Worm (Caenorhabditis elegans) whole organism, late embryonic: ENCODE data around the gene arrd-26.
A peak's percentile ranks its signal among the peaks of the same experiment; 100 is the strongest.

Experiments used
- C08G9.2 ChIP-seq: sonication (generic microtip); optimal IDR thresholded peaks from 2 replicates; lab custom pipeline; 2016; ENCODE audit warnings: mild to moderate bottlenecking, missing genetic modification characterization, moderate library complexity, missing compliant biosample characterization
- F13H6.1 ChIP-seq: sonication (generic microtip); optimal IDR thresholded peaks from 2 replicates; lab custom pipeline; 2016; ENCODE audit warnings: missing genetic modification characterization, missing compliant biosample characterization
- K02D7.2 ChIP-seq: sonication (generic microtip); optimal IDR thresholded peaks from 2 replicates; lab custom pipeline; 2017; ENCODE audit warnings: mild to moderate bottlenecking, missing genetic modification characterization, missing compliant biosample characterization
- K09A11.1 ChIP-seq: sonication (generic microtip); optimal IDR thresholded peaks from 2 replicates; lab custom pipeline; 2017; ENCODE audit warnings: antibody characterized with exemption, mild to moderate bottlenecking, missing genetic modification characterization, missing compliant biosample characterization; ENCODE audit not compliant: insufficient read depth
- T23F11.4 ChIP-seq: fragments of 200-800 bp; sonication (Bioruptor generic); optimal IDR thresholded peaks from 2 replicates; lab custom pipeline; 2018; ENCODE audit warnings: mild to moderate bottlenecking, missing genetic modification characterization, missing compliant biosample characterization
- Y22D7AL.16 ChIP-seq: sonication (generic microtip); optimal IDR thresholded peaks from 2 replicates; lab custom pipeline; 2016; ENCODE audit warnings: missing genetic modification characterization, missing compliant biosample characterization
- ahr-1 ChIP-seq: sonication (generic microtip); optimal IDR thresholded peaks from 2 replicates; lab custom pipeline; 2016; ENCODE audit warnings: missing genetic modification characterization, missing compliant biosample characterization
- ama-1 ChIP-seq: fragments of 150-350 bp; optimal IDR thresholded peaks from 2 replicates; lab custom pipeline; 2014
- ceh-18 ChIP-seq: sonication (generic microtip); optimal IDR thresholded peaks from 2 replicates; lab custom pipeline; 2016; ENCODE audit warnings: missing genetic modification characterization, missing compliant biosample characterization
- ceh-19 ChIP-seq: fragments of 200-800 bp; sonication (Bioruptor generic); optimal IDR thresholded peaks from 2 replicates; lab custom pipeline; 2018; ENCODE audit warnings: mild to moderate bottlenecking, missing genetic modification characterization, missing compliant biosample characterization
- ceh-2 ChIP-seq: sonication (generic microtip); optimal IDR thresholded peaks from 2 replicates; lab custom pipeline; 2016; ENCODE audit warnings: missing genotype, missing genetic modification characterization, missing compliant biosample characterization
- ceh-22 ChIP-seq: sonication (generic microtip); optimal IDR thresholded peaks from 2 replicates; lab custom pipeline; 2017; ENCODE audit warnings: missing biosample characterization, missing genetic modification characterization
- ceh-24 ChIP-seq: sonication (generic microtip); optimal IDR thresholded peaks from 2 replicates; lab custom pipeline; 2016; ENCODE audit warnings: mild to moderate bottlenecking, missing genetic modification characterization, missing compliant biosample characterization
- ceh-48 ChIP-seq: sonication (generic microtip); optimal IDR thresholded peaks from 2 replicates; lab custom pipeline; 2016; ENCODE audit warnings: missing genetic modification characterization, inconsistent platforms, missing compliant biosample characterization
- ceh-9 ChIP-seq: sonication (generic microtip); optimal IDR thresholded peaks from 2 replicates; lab custom pipeline; 2016; ENCODE audit warnings: mild to moderate bottlenecking, missing genetic modification characterization, inconsistent platforms, missing compliant biosample characterization
- che-1 ChIP-seq: sonication (generic microtip); optimal IDR thresholded peaks from 2 replicates; lab custom pipeline; 2016; ENCODE audit warnings: mild to moderate bottlenecking, missing genetic modification characterization, missing compliant biosample characterization
- dmd-4 ChIP-seq: sonication (generic microtip); optimal IDR thresholded peaks from 2 replicates; lab custom pipeline; 2016; ENCODE audit warnings: borderline replicate concordance, missing genetic modification characterization, missing compliant biosample characterization
- elt-4 ChIP-seq: sonication (generic microtip); optimal IDR thresholded peaks from 2 replicates; lab custom pipeline; 2016; ENCODE audit warnings: missing genetic modification characterization, missing compliant biosample characterization
- ets-4 ChIP-seq: sonication (generic microtip); optimal IDR thresholded peaks from 2 replicates; lab custom pipeline; 2016; ENCODE audit warnings: missing genetic modification characterization, missing compliant biosample characterization
- eyg-1 ChIP-seq: sonication (generic microtip); optimal IDR thresholded peaks from 2 replicates; lab custom pipeline; 2016; ENCODE audit warnings: missing genotype, missing genetic modification characterization, missing compliant biosample characterization
- fax-1 ChIP-seq: sonication (generic microtip); optimal IDR thresholded peaks from 2 replicates; lab custom pipeline; 2016; ENCODE audit warnings: missing genotype, missing genetic modification characterization, missing compliant biosample characterization
- fkh-10 ChIP-seq: fragments of 150-350 bp; optimal IDR thresholded peaks from 2 replicates; lab custom pipeline; 2014; ENCODE audit warnings: missing biosample characterization, missing genetic modification reagents, missing genetic modification characterization
- gmeb-2 ChIP-seq: sonication (generic microtip); optimal IDR thresholded peaks from 2 replicates; lab custom pipeline; 2016; ENCODE audit warnings: missing genetic modification characterization, inconsistent platforms, missing compliant biosample characterization
- hlh-13 ChIP-seq: fragments of 200-800 bp; sonication (Bioruptor generic); optimal IDR thresholded peaks from 2 replicates; lab custom pipeline; 2018; ENCODE audit warnings: mild to moderate bottlenecking, missing genetic modification characterization, missing compliant biosample characterization
- hlh-15 ChIP-seq: sonication (generic microtip); optimal IDR thresholded peaks from 2 replicates; lab custom pipeline; 2016; ENCODE audit warnings: missing genetic modification characterization, missing compliant biosample characterization
- hlh-30 ChIP-seq: sonication (generic microtip); optimal IDR thresholded peaks from 2 replicates; lab custom pipeline; 2017; ENCODE audit warnings: antibody characterized with exemption, missing genetic modification characterization, missing compliant biosample characterization; ENCODE audit not compliant: insufficient read depth
- hlh-8 ChIP-seq: sonication (generic microtip); optimal IDR thresholded peaks from 2 replicates; lab custom pipeline; 2016; ENCODE audit warnings: missing genotype, missing genetic modification characterization, missing compliant biosample characterization
- lim-6 ChIP-seq: sonication (generic microtip); optimal IDR thresholded peaks from 2 replicates; lab custom pipeline; 2016; ENCODE audit warnings: missing genetic modification characterization, missing compliant biosample characterization
- lin-11 ChIP-seq: fragments of 200-800 bp; sonication (Bioruptor generic); optimal IDR thresholded peaks from 2 replicates; lab custom pipeline; 2018; ENCODE audit warnings: mild to moderate bottlenecking, missing genetic modification characterization, missing compliant biosample characterization
- madf-2 ChIP-seq: sonication (generic microtip); optimal IDR thresholded peaks from 2 replicates; lab custom pipeline; 2017; ENCODE audit warnings: missing genetic modification characterization, missing compliant biosample characterization
- mec-3 ChIP-seq: sonication (generic microtip); optimal IDR thresholded peaks from 2 replicates; lab custom pipeline; 2016; ENCODE audit warnings: borderline replicate concordance, missing genetic modification characterization, missing compliant biosample characterization
- nfya-1 ChIP-seq: sonication (generic microtip); optimal IDR thresholded peaks from 2 replicates; lab custom pipeline; 2017; ENCODE audit warnings: missing genetic modification characterization, mild to moderate bottlenecking, missing compliant biosample characterization, antibody characterized with exemption, moderate library complexity
- nhr-11 ChIP-seq: fragments of 150-350 bp; optimal IDR thresholded peaks from 2 replicates; lab custom pipeline; 2014; ENCODE audit warnings: missing biosample characterization, missing genetic modification characterization
- npax-4 ChIP-seq: sonication (generic microtip); optimal IDR thresholded peaks from 2 replicates; lab custom pipeline; 2016; ENCODE audit warnings: missing genetic modification characterization, missing compliant biosample characterization
- odd-2 ChIP-seq: sonication (generic microtip); optimal IDR thresholded peaks from 2 replicates; lab custom pipeline; 2017; ENCODE audit warnings: antibody characterized with exemption, mild to moderate bottlenecking, missing genetic modification characterization, missing compliant biosample characterization
- pat-9 ChIP-seq: fragments of 200-800 bp; sonication (Bioruptor generic); optimal IDR thresholded peaks from 2 replicates; lab custom pipeline; 2018; ENCODE audit warnings: mild to moderate bottlenecking, missing genetic modification characterization, moderate library complexity, missing compliant biosample characterization
- pax-1 ChIP-seq: fragments of 150-350 bp; optimal IDR thresholded peaks from 2 replicates; lab custom pipeline; 2014; ENCODE audit warnings: missing biosample characterization, missing genetic modification characterization
- pha-2 ChIP-seq: sonication (generic microtip); optimal IDR thresholded peaks from 2 replicates; lab custom pipeline; 2017; ENCODE audit warnings: mild to moderate bottlenecking, missing genetic modification characterization, missing compliant biosample characterization
- pha-4 ChIP-seq: fragments of 150-350 bp; optimal IDR thresholded peaks from 2 replicates; lab custom pipeline; 2018; ENCODE audit warnings: missing biosample characterization, missing genetic modification reagents, missing genetic modification characterization
- pqm-1 ChIP-seq: sonication (generic microtip); optimal IDR thresholded peaks from 2 replicates; lab custom pipeline; 2016; ENCODE audit warnings: missing genetic modification characterization, missing compliant biosample characterization
- pros-1 ChIP-seq: fragments of 150-350 bp; optimal IDR thresholded peaks from 2 replicates; lab custom pipeline; 2014; ENCODE audit warnings: missing biosample characterization, missing genetic modification reagents, missing genetic modification characterization
- ref-2 ChIP-seq: sonication (generic microtip); optimal IDR thresholded peaks from 2 replicates; lab custom pipeline; 2016; ENCODE audit warnings: missing genetic modification characterization, missing compliant biosample characterization
- rnt-1 ChIP-seq: sonication (generic microtip); optimal IDR thresholded peaks from 2 replicates; lab custom pipeline; 2016; ENCODE audit warnings: missing genetic modification characterization, missing compliant biosample characterization
- sdc-2 ChIP-seq: sonication (generic microtip); optimal IDR thresholded peaks from 2 replicates; lab custom pipeline; 2016; ENCODE audit warnings: missing genotype, missing genetic modification characterization, missing compliant biosample characterization
- sox-2 ChIP-seq: fragments of 200-800 bp; sonication (Bioruptor generic); IDR thresholded peaks from 2 replicates; pipeline ENCODE4 v1.3.6; 2022; ENCODE audit warnings: missing genetic modification reagents, missing genetic modification characterization, missing compliant biosample characterization
- sox-4 ChIP-seq: sonication (generic microtip); optimal IDR thresholded peaks from 2 replicates; lab custom pipeline; 2017; ENCODE audit warnings: mild to moderate bottlenecking, missing genetic modification characterization, inconsistent platforms, missing compliant biosample characterization
- syd-9 ChIP-seq: sonication (generic microtip); optimal IDR thresholded peaks from 2 replicates; lab custom pipeline; 2016; ENCODE audit warnings: mild to moderate bottlenecking, missing genetic modification characterization, moderate library complexity, missing compliant biosample characterization
- tbx-7 ChIP-seq: sonication (generic microtip); optimal IDR thresholded peaks from 2 replicates; lab custom pipeline; 2016; ENCODE audit warnings: missing genotype, missing genetic modification characterization, missing compliant biosample characterization
- ttx-3 ChIP-seq: sonication (generic microtip); optimal IDR thresholded peaks from 2 replicates; lab custom pipeline; 2016; ENCODE audit warnings: missing genetic modification reagents, missing genetic modification characterization, missing compliant biosample characterization
- unc-42 ChIP-seq: sonication (generic microtip); optimal IDR thresholded peaks from 2 replicates; lab custom pipeline; 2016; ENCODE audit warnings: missing genotype, missing genetic modification characterization, missing compliant biosample characterization
- zip-5 ChIP-seq: sonication (generic microtip); optimal IDR thresholded peaks from 2 replicates; lab custom pipeline; 2016; ENCODE audit warnings: missing genetic modification characterization, missing compliant biosample characterization
- ztf-16 ChIP-seq: sonication (generic microtip); optimal IDR thresholded peaks from 2 replicates; lab custom pipeline; 2017; ENCODE audit warnings: missing genetic modification characterization, missing compliant biosample characterization

arrd-26 gene

DNA sequence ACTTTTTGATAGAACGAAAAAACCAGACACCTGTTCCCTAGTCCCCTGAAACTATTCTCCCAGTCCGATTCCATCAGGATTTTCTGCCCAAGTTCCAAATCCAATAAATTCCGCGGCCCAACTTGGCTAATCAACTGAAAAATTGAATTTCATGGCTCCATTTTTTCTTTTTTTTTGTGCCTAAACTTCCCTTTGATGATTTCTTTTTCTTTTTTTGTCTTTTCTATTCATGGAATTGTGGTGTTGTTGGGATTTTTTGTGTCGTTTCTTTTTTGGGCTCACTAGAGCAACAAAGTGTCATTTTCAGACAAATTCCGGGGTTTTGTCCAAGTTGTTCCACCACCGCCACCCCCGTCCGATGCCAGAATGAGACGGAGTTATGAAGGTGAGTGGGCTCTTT is at the start of gene arrd-26:
Gene arrd-26 (plus strand): TSS at position 301 of the 400 bp plus-strand sequence.
- TF ChIP-seq ceh-9 (tag; lab: Kevin White, UChicago) (no peak), unc-42 (tag; lab: Kevin White, UChicago) (peak; percentile 15)

DNA sequence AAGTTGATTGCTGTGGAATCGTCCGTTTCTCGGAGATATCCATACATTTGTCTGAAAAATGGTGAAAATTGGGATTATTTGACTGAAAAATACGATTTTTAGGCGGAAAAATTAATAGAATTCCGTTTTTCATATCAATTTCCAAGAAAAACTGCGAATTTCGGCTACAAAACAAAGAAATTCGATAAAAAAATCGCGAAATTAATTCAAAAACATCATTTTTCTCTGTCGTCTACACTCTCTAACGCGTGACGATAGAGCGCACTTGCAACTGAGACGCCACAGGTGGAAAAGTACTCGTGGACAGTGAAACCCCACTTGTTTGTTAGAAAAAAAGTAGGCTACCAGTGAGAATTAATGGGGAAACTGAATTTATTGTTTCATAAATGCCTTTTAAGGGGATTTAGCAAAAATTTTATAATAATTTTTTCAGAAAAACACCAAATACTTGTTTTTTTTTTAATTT is 33.0 kb upstream of the arrd-26 start, which contains the start of gene cpsf-1:
Gene cpsf-1 (minus strand): TSS at position 51 of the 466 bp plus-strand sequence.
- peak; percentile 48 for TF ChIP-seq ceh-18 (tag; lab: Kevin White, UChicago)
- peak; percentile 7 for TF ChIP-seq syd-9 (tag; lab: Kevin White, UChicago)
- peak; percentile 59 for TF ChIP-seq ztf-16 (tag; lab: Kevin White, UChicago)
- no peak for TF ChIP-seq T23F11.4 (GFP tag; lab: Kevin White, UChicago)
- peak; percentile 9 for TF ChIP-seq ceh-48 (tag; lab: Kevin White, UChicago)
- TF ChIP-seq hlh-8 (tag; lab: Kevin White, UChicago) = peak; percentile 76
- TF ChIP-seq ceh-24 (tag; lab: Kevin White, UChicago) = no peak
- TF ChIP-seq Y22D7AL.16 (tag; lab: Kevin White, UChicago) = no peak
- TF ChIP-seq ttx-3 (tag; lab: Kevin White, UChicago) = peak; percentile 45
- TF ChIP-seq ama-1 (lab: Kevin White, UChicago) = no peak
- TF ChIP-seq hlh-30 (tag; lab: Kevin White, UChicago) = no peak
- no peak for TF ChIP-seq elt-4
- TF ChIP-seq che-1 (tag; lab: Kevin White, UChicago) = no peak
- TF ChIP-seq npax-4 (tag; lab: Kevin White, UChicago) = no peak
- peak; percentile 82 for TF ChIP-seq fax-1
- peak; percentile 34 for TF ChIP-seq gmeb-2 (tag; lab: Kevin White, UChicago)
- TF ChIP-seq ceh-22 (tag; lab: Kevin White, UChicago) = no peak
- peak; percentile 41 for TF ChIP-seq K02D7.2
- TF ChIP-seq lin-11 (tag; lab: Kevin White, UChicago) = peak; percentile 7
- no peak for TF ChIP-seq hlh-13 (GFP tag; lab: Kevin White, UChicago)
- peak; percentile 84 for TF ChIP-seq ceh-2
- TF ChIP-seq pha-2 = no peak
- peak; percentile 12 for TF ChIP-seq sox-4 (tag; lab: Kevin White, UChicago)
- TF ChIP-seq K09A11.1 (tag; lab: Kevin White, UChicago) = no peak
- no peak for TF ChIP-seq pha-4
- no peak for TF ChIP-seq pat-9 (tag; lab: Kevin White, UChicago)
- peak; percentile 5 for TF ChIP-seq hlh-15 (tag; lab: Kevin White, UChicago)
- TF ChIP-seq dmd-4 (tag; lab: Kevin White, UChicago) = peak; percentile 69
- no peak for TF ChIP-seq odd-2 (tag; lab: Kevin White, UChicago)
- TF ChIP-seq tbx-7 (tag; lab: Kevin White, UChicago) = peak; percentile 80
- TF ChIP-seq zip-5 (tag; lab: Kevin White, UChicago) = peak; percentile 87
- TF ChIP-seq ets-4 (tag; lab: Kevin White, UChicago) = peak; percentile 87
- peak; percentile 47 for TF ChIP-seq pqm-1 (tag; lab: Kevin White, UChicago)
- peak; percentile 83 for TF ChIP-seq rnt-1
- TF ChIP-seq ahr-1 = peak; percentile 64
- no peak for TF ChIP-seq pax-1 (tag; lab: Kevin White, UChicago)
- TF ChIP-seq sox-2 (GFP tag; lab: Robert Waterston, UW) = no peak
- no peak for TF ChIP-seq ref-2 (tag; lab: Kevin White, UChicago)
- no peak for TF ChIP-seq nhr-11 (tag; lab: Kevin White, UChicago)
- peak; percentile 75 for TF ChIP-seq nfya-1
- peak; percentile 91 for TF ChIP-seq C08G9.2
- TF ChIP-seq lim-6 (tag; lab: Kevin White, UChicago) = peak; percentile 80
- TF ChIP-seq eyg-1 (tag; lab: Kevin White, UChicago) = no peak
- TF ChIP-seq pros-1 (tag; lab: Kevin White, UChicago) = no peak
- TF ChIP-seq mec-3 (tag; lab: Kevin White, UChicago) = no peak
- peak; percentile 78 for TF ChIP-seq F13H6.1 (tag; lab: Kevin White, UChicago)
- peak; percentile 62 for TF ChIP-seq madf-2 (tag; lab: Kevin White, UChicago)
- no peak for TF ChIP-seq fkh-10 (GFP tag; lab: Kevin White, UChicago)
- TF ChIP-seq sdc-2 (tag; lab: Kevin White, UChicago) = no peak
- peak; percentile 34 for TF ChIP-seq ceh-19 (GFP tag; lab: Kevin White, UChicago)
